Fruit fly (Drosophila melanogaster) whole organism, adult: ENCODE data around the gene CG13365.
"Not testable (repeated sequence)": the region's sequence is repeated elsewhere in the genome, so short reads cannot be mapped to it uniquely, and the experiment has no call there.

ENCODE experiments used
- CG11617 ChIP-seq: fragments of 200-800 bp; sonication (Bioruptor generic); optimal IDR thresholded peaks from 2 replicates; lab custom pipeline; 2017; ENCODE audit warnings: mild to moderate bottlenecking, missing biosample characterization, missing genetic modification reagents, missing genetic modification characterization
- CG12768 ChIP-seq: fragments of 200-800 bp; sonication (Bioruptor generic); optimal IDR thresholded peaks from 2 replicates; lab custom pipeline; 2017; ENCODE audit warnings: missing biosample characterization, missing genetic modification characterization, mild to moderate bottlenecking, moderate library complexity, missing genetic modification reagents
- CG14711 ChIP-seq: fragments of 200-800 bp; sonication (Bioruptor generic); optimal IDR thresholded peaks from 2 replicates; lab custom pipeline; 2018; ENCODE audit warnings: missing biosample characterization, mild to moderate bottlenecking, missing genetic modification characterization, moderate library complexity
- CG1620 ChIP-seq: fragments of 200-800 bp; sonication (Bioruptor generic); optimal IDR thresholded peaks from 2 replicates; lab custom pipeline; 2016; ENCODE audit warnings: missing biosample characterization, missing genetic modification characterization
- CG33017 ChIP-seq: fragments of 200-800 bp; sonication (Bioruptor generic); optimal IDR thresholded peaks from 2 replicates; lab custom pipeline; 2018; ENCODE audit warnings: missing biosample characterization, mild to moderate bottlenecking, missing genetic modification characterization, moderate library complexity
- CG5204 ChIP-seq: fragments of 200-800 bp; sonication (Bioruptor generic); optimal IDR thresholded peaks from 2 replicates; lab custom pipeline; 2016; ENCODE audit warnings: missing biosample characterization, missing genetic modification characterization
- CG7045 ChIP-seq: fragments of 200-800 bp; sonication (Bioruptor generic); optimal IDR thresholded peaks from 2 replicates; lab custom pipeline; 2017; ENCODE audit warnings: missing biosample characterization, mild to moderate bottlenecking, missing genetic modification characterization
- CG7101 ChIP-seq: fragments of 200-800 bp; sonication (Bioruptor generic); optimal IDR thresholded peaks from 2 replicates; lab custom pipeline; 2018; ENCODE audit warnings: missing biosample characterization, mild to moderate bottlenecking, missing genetic modification characterization, moderate library complexity
- Clk ChIP-seq: fragments of 200-800 bp; sonication (Bioruptor generic); optimal IDR thresholded peaks from 2 replicates; lab custom pipeline; 2017; ENCODE audit warnings: missing biosample characterization, missing genetic modification characterization
- Crg-1 ChIP-seq: fragments of 200-800 bp; sonication (Bioruptor generic); optimal IDR thresholded peaks from 2 replicates; lab custom pipeline; 2016; ENCODE audit warnings: missing biosample characterization, missing genetic modification characterization
- Hr96 ChIP-seq: fragments of 200-800 bp; sonication (Bioruptor generic); optimal IDR thresholded peaks from 2 replicates; lab custom pipeline; 2016; ENCODE audit warnings: missing biosample characterization, missing genetic modification characterization
- Mnt ChIP-seq: fragments of 200-800 bp; sonication (Bioruptor generic); optimal IDR thresholded peaks from 2 replicates; lab custom pipeline; 2016; ENCODE audit warnings: missing biosample characterization, mild to moderate bottlenecking, missing genetic modification characterization
- bab1 ChIP-seq: fragments of 200-800 bp; sonication (Bioruptor generic); optimal IDR thresholded peaks from 3 replicates; lab custom pipeline; 2019; ENCODE audit warnings: missing biosample characterization, mild to moderate bottlenecking, missing genetic modification characterization, moderate library complexity
- cic ChIP-seq: fragments of 200-800 bp; sonication (Bioruptor generic); optimal IDR thresholded peaks from 2 replicates; lab custom pipeline; 2017; ENCODE audit warnings: missing biosample characterization, mild to moderate bottlenecking, missing genetic modification characterization, moderate library complexity
- cnc ChIP-seq, 2 experiments: fragments of >200 bp; optimal IDR thresholded peaks; 2 replicates each; lab custom pipeline; 2017
- kay ChIP-seq: fragments of 200-800 bp; sonication (Bioruptor generic); peaks from one replicate; lab custom pipeline; 2016; ENCODE audit warnings: missing biosample characterization, missing genetic modification characterization, borderline replicate concordance
- ovo ChIP-seq: fragments of 200-800 bp; sonication (Bioruptor generic); optimal IDR thresholded peaks from 2 replicates; lab custom pipeline; 2016; ENCODE audit warnings: missing biosample characterization, missing genetic modification characterization
- pad ChIP-seq: fragments of 200-800 bp; sonication (Bioruptor generic); optimal IDR thresholded peaks from 3 replicates; lab custom pipeline; 2017; ENCODE audit warnings: missing biosample characterization, missing genetic modification characterization, mild to moderate bottlenecking, moderate library complexity, missing genetic modification reagents
- tj ChIP-seq: fragments of 200-800 bp; sonication (Bioruptor generic); optimal IDR thresholded peaks from 3 replicates; lab custom pipeline; 2017; ENCODE audit warnings: missing biosample characterization, mild to moderate bottlenecking, missing genetic modification characterization, moderate library complexity
- toe ChIP-seq: fragments of 200-800 bp; sonication (Bioruptor generic); optimal IDR thresholded peaks from 2 replicates; lab custom pipeline; 2016; ENCODE audit warnings: missing biosample characterization, missing genetic modification characterization

CG13365 gene

dm6 chrX:647056-647627 is 26.1 kb upstream of the CG13365 start, which contains the start of gene Roc1a:
TSS of gene Roc1a (plus strand) at chrX:647304.
- TF ChIP-seq bab1 = peak; percentile 34
- no peak for TF ChIP-seq Hr96 (GFP tag; lab: Kevin White, UChicago)
- TF ChIP-seq tj = peak; percentile 53
- TF ChIP-seq toe (GFP tag; lab: Kevin White, UChicago) = no peak
- TF ChIP-seq CG12768 (GFP tag; lab: Kevin White, UChicago) = no peak
- TF ChIP-seq Crg-1 = no peak
- TF ChIP-seq Clk = no peak
- no peak for TF ChIP-seq CG7045 (GFP tag; lab: Kevin White, UChicago)
- peak; percentile 20 for TF ChIP-seq CG11617 (GFP tag; lab: Kevin White, UChicago)
- no peak for TF ChIP-seq CG5204 (GFP tag; lab: Kevin White, UChicago)
- no peak for TF ChIP-seq CG33017 (tag; lab: Kevin White, UChicago)
- no peak for TF ChIP-seq CG14711 (tag; lab: Kevin White, UChicago)
- peak; percentile 5 for TF ChIP-seq Mnt
- TF ChIP-seq CG1620 (GFP tag; lab: Kevin White, UChicago) = peak; percentile 9
- TF ChIP-seq kay (GFP tag; lab: Kevin White, UChicago) = no peak
- no peak for TF ChIP-seq cic (GFP tag; lab: Kevin White, UChicago)
- peak; percentile 14 for TF ChIP-seq pad (GFP tag; lab: Kevin White, UChicago)
- TF ChIP-seq CG7101 (tag; lab: Kevin White, UChicago) = peak; percentile 43
- peak; percentile 12 for TF ChIP-seq ovo
- no peak for TF ChIP-seq cnc (optimal IDR thresholded peaks at IDR 0.05; lab: Kevin White, UChicago)

- no peak for TF ChIP-seq kay (GFP tag; lab: Kevin White, UChicago)
- TF ChIP-seq bab1 = peak; percentile 14
These were observed 25.5 kb upstream of the CG13365 start for dm6 chrX:646395-647009.

dm6 chrX:644461-644860 is 23.4 kb upstream of the CG13365 start, which contains the start of gene CG13367:
TSS of gene CG13367 (plus strand) at chrX:644761.
- TF ChIP-seq Crg-1; pad (GFP tag; lab: Kevin White, UChicago); CG7045 (GFP tag; lab: Kevin White, UChicago): not testable (repeated sequence)

- TF ChIP-seq bab1 (no peak), CG14711 (tag; lab: Kevin White, UChicago) (no peak), CG33017 (tag; lab: Kevin White, UChicago) (no peak), tj (peak; percentile 78), CG7045 (GFP tag; lab: Kevin White, UChicago) (no peak), ovo (peak; percentile 74), pad (GFP tag; lab: Kevin White, UChicago) (peak; percentile 64), CG5204 (GFP tag; lab: Kevin White, UChicago) (no peak), cic (GFP tag; lab: Kevin White, UChicago) (peak; percentile 12), Mnt (peak; percentile 97)
These were observed 15.9 kb upstream of the CG13365 start for dm6 chrX:636606-637530.

dm6 chrX:635495-636142 is 14.6 kb upstream of the CG13365 start, which contains the start of gene Dredd:
TSS of gene Dredd (minus strand) at chrX:635545.
- TF ChIP-seq tj = no peak
- no peak for TF ChIP-seq toe (GFP tag; lab: Kevin White, UChicago)
- TF ChIP-seq Clk = no peak
- peak; percentile 53 for TF ChIP-seq CG11617 (GFP tag; lab: Kevin White, UChicago)
- no peak for TF ChIP-seq ovo
- peak; percentile 21 for TF ChIP-seq CG14711 (tag; lab: Kevin White, UChicago)
- peak; percentile 35 for TF ChIP-seq bab1
- no peak for TF ChIP-seq cnc (optimal IDR thresholded peaks at IDR 0.05; lab: Kevin White, UChicago)
- peak; percentile 5 for TF ChIP-seq CG1620 (GFP tag; lab: Kevin White, UChicago)
- no peak for TF ChIP-seq Crg-1
- no peak for TF ChIP-seq pad (GFP tag; lab: Kevin White, UChicago)
- peak; percentile 15 for TF ChIP-seq Mnt
- TF ChIP-seq CG5204 (GFP tag; lab: Kevin White, UChicago) = no peak
- TF ChIP-seq CG7045 (GFP tag; lab: Kevin White, UChicago) = no peak
- TF ChIP-seq Hr96 (GFP tag; lab: Kevin White, UChicago) = no peak
- no peak for TF ChIP-seq CG12768 (GFP tag; lab: Kevin White, UChicago)
- peak; percentile 39 for TF ChIP-seq CG7101 (tag; lab: Kevin White, UChicago)
- TF ChIP-seq kay (GFP tag; lab: Kevin White, UChicago) = no peak
- TF ChIP-seq CG33017 (tag; lab: Kevin White, UChicago) = no peak
- no peak for TF ChIP-seq cic (GFP tag; lab: Kevin White, UChicago)
